Worm (Caenorhabditis elegans) whole organism, early embryonic: Measurements from ENCODE around the gene R11D1.1.

Experiments
- aly-1 ChIP-seq: sonication (generic microtip); optimal IDR thresholded peaks from 2 replicates; lab custom pipeline; 2016; ENCODE audit warnings: missing genetic modification characterization, missing compliant biosample characterization
- ama-1 ChIP-seq: fragments of 150-350 bp; optimal IDR thresholded peaks from 2 replicates; lab custom pipeline; 2014
- sea-1 ChIP-seq: fragments of 200-800 bp; sonication (Bioruptor generic); conservative IDR thresholded peaks from 2 replicates; pipeline ENCODE4 v1.3.6; 2022; ENCODE audit warnings: missing genetic modification characterization, missing compliant biosample characterization
- tbx-11 ChIP-seq: fragments of 200-800 bp; sonication (Bioruptor generic); IDR thresholded peaks from 2 replicates; pipeline ENCODE4 v1.3.6; 2022; ENCODE audit warnings: missing genetic modification characterization, missing compliant biosample characterization

- no peak for TF ChIP-seq ama-1
- no peak for TF ChIP-seq tbx-11 (GFP tag; lab: Robert Waterston, UW)
- no peak for TF ChIP-seq aly-1 (tag; lab: Kevin White, UChicago)
- no peak for TF ChIP-seq sea-1 (GFP tag; lab: Robert Waterston, UW)
Measured at ce11 chrV:12711999-12712398, 7.8 kb downstream of the R11D1.1 start, which contains the start of gene R11D1.3.
